Fruit fly (Drosophila melanogaster) whole organism, embryonic: ENCODE results near the gene CG8562.
A peak's percentile ranks its signal among the peaks of the same experiment; 100 is the strongest.

Source experiments
- Adf1 ChIP-seq: fragments of 200-800 bp; sonication (Bioruptor generic); IDR thresholded peaks from 2 replicates; pipeline ENCODE4 v1.3.6; 2022; ENCODE audit warnings: missing biosample characterization, missing genetic modification characterization
- Antp ChIP-seq: fragments of 200-800 bp; sonication (Bioruptor generic); optimal IDR thresholded peaks from 3 replicates; lab custom pipeline; 2016; ENCODE audit warnings: missing biosample characterization, missing genetic modification characterization
- B-H1 ChIP-seq: fragments of 200-800 bp; sonication (Bioruptor generic); IDR thresholded peaks from 3 replicates; pipeline ENCODE4 v1.3.6; 2022; ENCODE audit warnings: missing biosample characterization, missing genetic modification characterization
- CG10654 ChIP-seq: fragments of 200-800 bp; sonication (Bioruptor generic); optimal IDR thresholded peaks from 2 replicates; lab custom pipeline; 2016; ENCODE audit warnings: missing biosample characterization, missing genetic modification characterization
- CG11085 ChIP-seq: fragments of 200-800 bp; sonication (Bioruptor generic); IDR thresholded peaks from 2 replicates; pipeline ENCODE4 v1.3.6; 2022; ENCODE audit warnings: missing biosample characterization, missing genetic modification characterization
- CG14710 ChIP-seq: fragments of 200-800 bp; sonication (Bioruptor generic); optimal IDR thresholded peaks from 3 replicates; lab custom pipeline; 2019; ENCODE audit warnings: missing biosample characterization, mild to moderate bottlenecking, missing genetic modification characterization, moderate library complexity
- CG15269 ChIP-seq: fragments of 200-800 bp; sonication (Bioruptor generic); optimal IDR thresholded peaks from 2 replicates; lab custom pipeline; 2018; ENCODE audit warnings: missing biosample characterization, mild to moderate bottlenecking, missing genetic modification characterization, moderate library complexity
- CG15696 ChIP-seq: fragments of 200-800 bp; sonication (Bioruptor generic); optimal IDR thresholded peaks from 2 replicates; lab custom pipeline; 2019; ENCODE audit warnings: missing biosample characterization, mild to moderate bottlenecking, missing genetic modification characterization, moderate library complexity
- CG16813 ChIP-seq: fragments of 200-800 bp; sonication (Bioruptor generic); IDR thresholded peaks from 3 replicates; pipeline ENCODE4 v1.3.6; 2022; ENCODE audit warnings: missing biosample characterization, missing genetic modification characterization; ENCODE audit not compliant: partially characterized antibody
- CG17361 ChIP-seq: fragments of 200-800 bp; sonication (Bioruptor generic); IDR thresholded peaks from 3 replicates; pipeline ENCODE4 v1.3.6; 2022; ENCODE audit warnings: missing biosample characterization, missing genetic modification characterization
- CG18619 ChIP-seq: fragments of 200-800 bp; sonication (Bioruptor generic); optimal IDR thresholded peaks from 3 replicates; lab custom pipeline; 2017; ENCODE audit warnings: missing biosample characterization, mild to moderate bottlenecking, missing genetic modification characterization
- CG18764 ChIP-seq: fragments of 200-800 bp; sonication (Bioruptor generic); optimal IDR thresholded peaks from 3 replicates; lab custom pipeline; 2016; ENCODE audit warnings: missing biosample characterization, missing genetic modification characterization
- CG2202 ChIP-seq: fragments of 200-800 bp; sonication (Bioruptor generic); optimal IDR thresholded peaks from 2 replicates; lab custom pipeline; 2018; ENCODE audit warnings: missing biosample characterization, mild to moderate bottlenecking, missing genetic modification characterization
- CG31365 ChIP-seq: fragments of 200-800 bp; sonication (Bioruptor generic); optimal IDR thresholded peaks from 2 replicates; lab custom pipeline; 2018; ENCODE audit warnings: missing biosample characterization, mild to moderate bottlenecking, missing genetic modification characterization
- CG31388 ChIP-seq: fragments of 200-800 bp; sonication (Bioruptor generic); optimal IDR thresholded peaks from 2 replicates; lab custom pipeline; 2016; ENCODE audit warnings: missing biosample characterization, missing genetic modification characterization
- CG33557 ChIP-seq: fragments of 200-800 bp; sonication (Bioruptor generic); optimal IDR thresholded peaks from 2 replicates; lab custom pipeline; 2019; ENCODE audit warnings: missing biosample characterization, mild to moderate bottlenecking, missing genetic modification characterization, moderate library complexity
- CG3726 ChIP-seq: fragments of 200-800 bp; sonication (Bioruptor generic); IDR thresholded peaks from 3 replicates; pipeline ENCODE4, ENCODE4 v1.3.6; 2022; ENCODE audit warnings: missing biosample characterization, missing genetic modification characterization
- CG3838 ChIP-seq: fragments of 200-800 bp; sonication (Bioruptor generic); optimal IDR thresholded peaks from 3 replicates; lab custom pipeline; 2016; ENCODE audit warnings: missing biosample characterization, missing genetic modification characterization
- CG5245 ChIP-seq: fragments of 200-800 bp; sonication (Bioruptor generic); optimal IDR thresholded peaks from 3 replicates; lab custom pipeline; 2016; ENCODE audit warnings: missing biosample characterization, missing genetic modification characterization
- CG6689 ChIP-seq: fragments of 200-800 bp; sonication (Bioruptor generic); IDR thresholded peaks from 2 replicates; pipeline ENCODE4 v1.3.6; 2022; ENCODE audit warnings: missing biosample characterization, missing genetic modification characterization
- CG6765 ChIP-seq: fragments of 200-800 bp; sonication (Bioruptor generic); optimal IDR thresholded peaks from 3 replicates; lab custom pipeline; 2017; ENCODE audit warnings: missing biosample characterization, mild to moderate bottlenecking, missing genetic modification characterization
- CG9437 ChIP-seq: fragments of 200-800 bp; sonication (Bioruptor generic); optimal IDR thresholded peaks from 2 replicates; lab custom pipeline; 2018; ENCODE audit warnings: missing biosample characterization, mild to moderate bottlenecking, missing genetic modification characterization
- D19B ChIP-seq: fragments of 200-800 bp; sonication (Bioruptor generic); optimal IDR thresholded peaks from 2 replicates; lab custom pipeline; 2017; ENCODE audit warnings: missing biosample characterization, mild to moderate bottlenecking, missing genetic modification characterization
- Deaf1 ChIP-seq: fragments of 200-800 bp; optimal IDR thresholded peaks from 3 replicates; lab custom pipeline; 2019; ENCODE audit warnings: missing biosample characterization, mild to moderate bottlenecking, missing genetic modification characterization, moderate library complexity
- Fer2 ChIP-seq: fragments of 200-800 bp; sonication (Bioruptor generic); optimal IDR thresholded peaks from 2 replicates; lab custom pipeline; 2018; ENCODE audit warnings: missing biosample characterization, mild to moderate bottlenecking, missing genetic modification characterization, moderate library complexity
- HHEX ChIP-seq: fragments of 200-800 bp; sonication (Bioruptor generic); optimal IDR thresholded peaks from 3 replicates; lab custom pipeline; 2017; ENCODE audit warnings: missing biosample characterization, mild to moderate bottlenecking, missing genetic modification characterization, missing genetic modification reagents
- HmgD ChIP-seq: fragments of 200-800 bp; sonication (Bioruptor generic); optimal IDR thresholded peaks from 3 replicates; lab custom pipeline; 2016; ENCODE audit warnings: missing biosample characterization, missing genetic modification characterization
- MTF-1 ChIP-seq: fragments of 200-800 bp; sonication (Bioruptor generic); optimal IDR thresholded peaks from 2 replicates; lab custom pipeline; 2018; ENCODE audit warnings: missing biosample characterization, mild to moderate bottlenecking, missing genetic modification characterization, borderline replicate concordance
- Meics ChIP-seq: fragments of 200-800 bp; sonication (Bioruptor generic); optimal IDR thresholded peaks from 2 replicates; lab custom pipeline; 2017; ENCODE audit warnings: missing biosample characterization, mild to moderate bottlenecking, missing genetic modification characterization
- NfI ChIP-seq: fragments of 200-800 bp; sonication (Bioruptor generic); optimal IDR thresholded peaks from 3 replicates; lab custom pipeline; 2018; ENCODE audit warnings: missing biosample characterization, mild to moderate bottlenecking, missing genetic modification characterization, moderate library complexity
- Oli ChIP-seq: fragments of 200-800 bp; sonication (Bioruptor generic); optimal IDR thresholded peaks from 2 replicates; lab custom pipeline; 2018; ENCODE audit warnings: missing biosample characterization, mild to moderate bottlenecking, missing genetic modification characterization, moderate library complexity
- Side ChIP-seq: fragments of 200-800 bp; sonication (Bioruptor generic); optimal IDR thresholded peaks from 2 replicates; lab custom pipeline; 2016; ENCODE audit warnings: missing biosample characterization, missing genetic modification characterization
- Sry-β ChIP-seq: fragments of 200-800 bp; sonication (Bioruptor generic); optimal IDR thresholded peaks from 2 replicates; lab custom pipeline; 2018; ENCODE audit warnings: missing biosample characterization, mild to moderate bottlenecking, missing genetic modification characterization, moderate library complexity
- btn ChIP-seq: fragments of 200-800 bp; sonication (Bioruptor generic); optimal IDR thresholded peaks from 2 replicates; lab custom pipeline; 2016; ENCODE audit warnings: missing biosample characterization, missing genetic modification characterization
- cato ChIP-seq: fragments of 200-800 bp; sonication (Bioruptor generic); optimal IDR thresholded peaks from 2 replicates; lab custom pipeline; 2016; ENCODE audit warnings: missing biosample characterization, missing genetic modification characterization, borderline replicate concordance
- caup ChIP-seq: fragments of 200-800 bp; sonication (Bioruptor generic); optimal IDR thresholded peaks from 3 replicates; lab custom pipeline; 2017; ENCODE audit warnings: missing biosample characterization, mild to moderate bottlenecking, missing genetic modification characterization, moderate library complexity; ENCODE audit not compliant: severe bottlenecking
- croc ChIP-seq: fragments of 200-800 bp; sonication (Bioruptor generic); conservative IDR thresholded peaks from 3 replicates; pipeline ENCODE4 v1.3.6; 2022; ENCODE audit warnings: missing biosample characterization, missing genetic modification characterization
- dmrt11E ChIP-seq: fragments of 200-800 bp; sonication (Bioruptor generic); optimal IDR thresholded peaks from 3 replicates; lab custom pipeline; 2018; ENCODE audit warnings: missing biosample characterization, mild to moderate bottlenecking, missing genetic modification characterization, moderate library complexity
- ewg ChIP-seq: fragments of 200-800 bp; sonication (Bioruptor generic); optimal IDR thresholded peaks from 3 replicates; lab custom pipeline; 2017; ENCODE audit warnings: mild to moderate bottlenecking, missing biosample characterization, missing genetic modification reagents, missing genetic modification characterization
- exex ChIP-seq: fragments of 200-800 bp; sonication (Bioruptor generic); optimal IDR thresholded peaks from 4 replicates; lab custom pipeline; 2018; ENCODE audit warnings: missing biosample characterization, mild to moderate bottlenecking, missing genetic modification characterization, moderate library complexity
- eyg ChIP-seq: fragments of 200-800 bp; sonication (Bioruptor generic); optimal IDR thresholded peaks from 3 replicates; lab custom pipeline; 2016; ENCODE audit warnings: missing biosample characterization, missing genetic modification characterization
- fd64A ChIP-seq: fragments of 200-800 bp; sonication (Bioruptor generic); optimal IDR thresholded peaks from 3 replicates; lab custom pipeline; 2018; ENCODE audit warnings: missing biosample characterization, mild to moderate bottlenecking, missing genetic modification characterization
- ftz-f1 ChIP-seq: fragments of 200-800 bp; sonication (Bioruptor generic); optimal IDR thresholded peaks from 2 replicates; lab custom pipeline; 2016; ENCODE audit warnings: missing biosample characterization, missing genetic modification characterization
- h ChIP-seq: fragments of >200 bp; optimal IDR thresholded peaks from 2 replicates; lab custom pipeline; 2017
- luna ChIP-seq: fragments of 200-800 bp; sonication (Bioruptor generic); optimal IDR thresholded peaks from 2 replicates; lab custom pipeline; 2016; ENCODE audit warnings: missing biosample characterization, missing genetic modification characterization
- nmo ChIP-seq: fragments of 200-800 bp; sonication (Bioruptor generic); optimal IDR thresholded peaks from 2 replicates; lab custom pipeline; 2018; ENCODE audit warnings: missing biosample characterization, mild to moderate bottlenecking, missing genetic modification characterization, moderate library complexity
- peb ChIP-seq: fragments of 200-800 bp; sonication (Bioruptor generic); IDR thresholded peaks from 2 replicates; pipeline ENCODE4 v1.3.6; 2022; ENCODE audit warnings: missing biosample characterization, missing genetic modification characterization
- psq ChIP-seq: fragments of 200-800 bp; sonication (Bioruptor generic); optimal IDR thresholded peaks from 2 replicates; lab custom pipeline; 2017; ENCODE audit warnings: missing biosample characterization, missing genetic modification characterization
- slbo ChIP-seq: fragments of 200-800 bp; sonication (Bioruptor generic); IDR thresholded peaks from 2 replicates; pipeline ENCODE4 v1.3.6; 2022; ENCODE audit warnings: missing biosample characterization, missing genetic modification characterization
- tio ChIP-seq: fragments of 200-800 bp; sonication (Bioruptor generic); optimal IDR thresholded peaks from 2 replicates; lab custom pipeline; 2017; ENCODE audit warnings: missing biosample characterization, missing genetic modification characterization, inconsistent platforms
- trh ChIP-seq: fragments of 200-800 bp; sonication (Bioruptor generic); optimal IDR thresholded peaks from 2 replicates; lab custom pipeline; 2016; ENCODE audit warnings: missing biosample characterization, missing genetic modification characterization

CG8562 gene

dm6 chr3L:7359827-7360323 is 38.2 kb upstream of the CG8562 start, which contains the start of gene pst (continued):
- no peak for TF ChIP-seq CG15696 (tag; lab: Kevin White, UChicago)
- TF ChIP-seq CG17361 (GFP tag; lab: Robert Waterston, UW), result no peak
- TF ChIP-seq croc, result no peak
- TF ChIP-seq Meics (GFP tag; lab: Kevin White, UChicago), result no peak
- TF ChIP-seq tio (GFP tag; lab: Kevin White, UChicago), result no peak
- TF ChIP-seq MTF-1 (GFP tag; lab: Kevin White, UChicago), result peak; percentile 17
- peak; percentile 68 for TF ChIP-seq CG15269
- TF ChIP-seq Oli (tag; lab: Kevin White, UChicago), result no peak
- TF ChIP-seq CG31365 (tag; lab: Kevin White, UChicago), result no peak
- TF ChIP-seq CG3726, result no peak
- no peak for TF ChIP-seq ewg (GFP tag; lab: Kevin White, UChicago)
- no peak for TF ChIP-seq CG11085 (GFP tag; lab: Robert Waterston, UW)
- TF ChIP-seq trh, result no peak
- TF ChIP-seq Fer2 (tag; lab: Kevin White, UChicago), result no peak
- no peak for TF ChIP-seq CG9437
- no peak for TF ChIP-seq Side (GFP tag; lab: Kevin White, UChicago)
- no peak for TF ChIP-seq psq (GFP tag; lab: Kevin White, UChicago)
- no peak for TF ChIP-seq Deaf1
- TF ChIP-seq peb (GFP tag; lab: Robert Waterston, UW), result no peak
- peak; percentile 64 for TF ChIP-seq exex (tag; lab: Kevin White, UChicago)
- TF ChIP-seq Antp (GFP tag; lab: Kevin White, UChicago), result no peak
- TF ChIP-seq luna, result no peak
- no peak for TF ChIP-seq CG5245 (GFP tag; lab: Kevin White, UChicago)
- TF ChIP-seq slbo (GFP tag; lab: Robert Waterston, UW), result no peak; the same call in 1 of the 2 replicates
- no peak for TF ChIP-seq fd64A
- peak; percentile 24; the same call in 1 of the 2 replicates for TF ChIP-seq Adf1 (GFP tag; lab: Robert Waterston, UW)
- no peak for TF ChIP-seq CG16813 (GFP tag; lab: Robert Waterston, UW)
- no peak for TF ChIP-seq CG14710 (tag; lab: Kevin White, UChicago)
- no peak for TF ChIP-seq h
- no peak for TF ChIP-seq CG6689
- TF ChIP-seq CG31388, result no peak
- no peak for TF ChIP-seq btn (GFP tag; lab: Kevin White, UChicago)
- no peak for TF ChIP-seq CG2202 (tag; lab: Kevin White, UChicago)
- TF ChIP-seq ftz-f1, result no peak
- no peak for TF ChIP-seq CG18764 (GFP tag; lab: Kevin White, UChicago)
- TF ChIP-seq CG18619, result no peak
- peak; percentile 60 for TF ChIP-seq HmgD (GFP tag; lab: Kevin White, UChicago)
- TF ChIP-seq CG6765 (GFP tag; lab: Kevin White, UChicago), result peak; percentile 23
- no peak for TF ChIP-seq CG10654
- TF ChIP-seq caup (GFP tag; lab: Kevin White, UChicago), result no peak
- TF ChIP-seq NfI (GFP tag; lab: Kevin White, UChicago), result no peak
- TF ChIP-seq nmo (GFP tag; lab: Kevin White, UChicago), result no peak
- no peak for TF ChIP-seq Sry-β (GFP tag; lab: Kevin White, UChicago)
- TF ChIP-seq eyg, result no peak
- TF ChIP-seq CG33557, result no peak
- TF ChIP-seq HHEX (GFP tag; lab: Kevin White, UChicago), result no peak
- TF ChIP-seq dmrt11E (tag; lab: Kevin White, UChicago), result no peak
- no peak for TF ChIP-seq B-H1 (GFP tag; lab: Robert Waterston, UW)
- TF ChIP-seq cato (GFP tag; lab: Kevin White, UChicago), result no peak
- peak; percentile 57 for TF ChIP-seq D19B (GFP tag; lab: Kevin White, UChicago)
- TF ChIP-seq CG3838 (GFP tag; lab: Kevin White, UChicago), result no peak
